Worm (Caenorhabditis elegans) whole organism, early embryonic: ENCODE data around the gene pho-8.

Source experiments
- B0310.2 ChIP-seq: sonication (generic microtip); optimal IDR thresholded peaks from 2 replicates; lab custom pipeline; 2016; ENCODE audit warnings: mild to moderate bottlenecking, missing genetic modification characterization, missing compliant biosample characterization
- ama-1 ChIP-seq: fragments of 150-350 bp; optimal IDR thresholded peaks from 2 replicates; lab custom pipeline; 2014
- flt-1 ChIP-seq: fragments of 200-800 bp; sonication (Bioruptor generic); IDR thresholded peaks from 2 replicates; pipeline ENCODE4 v1.3.6; 2022; ENCODE audit warnings: missing genetic modification characterization, missing compliant biosample characterization
- hmbx-1 ChIP-seq: sonication (generic microtip); optimal IDR thresholded peaks from 2 replicates; lab custom pipeline; 2016; ENCODE audit warnings: mild to moderate bottlenecking, missing genetic modification characterization, missing compliant biosample characterization
- pes-1 ChIP-seq: fragments of 200-800 bp; sonication (Bioruptor generic); IDR thresholded peaks from 2 replicates; pipeline ENCODE4 v1.3.6; 2022; ENCODE audit warnings: missing genetic modification reagents, missing genetic modification characterization, missing compliant biosample characterization
- scrt-1 ChIP-seq: fragments of 200-800 bp; sonication (Bioruptor generic); IDR thresholded peaks from 2 replicates; pipeline ENCODE4 v1.3.6; 2022; ENCODE audit warnings: missing genetic modification characterization, missing compliant biosample characterization
- sea-1 ChIP-seq: fragments of 200-800 bp; sonication (Bioruptor generic); conservative IDR thresholded peaks from 2 replicates; pipeline ENCODE4 v1.3.6; 2022; ENCODE audit warnings: missing genetic modification characterization, missing compliant biosample characterization
- tbx-11 ChIP-seq: fragments of 200-800 bp; sonication (Bioruptor generic); IDR thresholded peaks from 2 replicates; pipeline ENCODE4 v1.3.6; 2022; ENCODE audit warnings: missing genetic modification characterization, missing compliant biosample characterization
- tbx-37 ChIP-seq: fragments of 200-800 bp; sonication (Bioruptor generic); conservative IDR thresholded peaks from 2 replicates; pipeline ENCODE4 v1.3.6; 2022; ENCODE audit warnings: missing genetic modification reagents, missing genetic modification characterization, missing compliant biosample characterization
- tra-4 ChIP-seq: sonication (generic microtip); optimal IDR thresholded peaks from 2 replicates; lab custom pipeline; 2017; ENCODE audit warnings: missing genetic modification characterization, missing compliant biosample characterization

ce11 chrV:11856022-11856421 is 22.6 kb downstream of the pho-8 start:
- TF ChIP-seq tbx-11 (GFP tag; lab: Robert Waterston, UW) (no peak), ama-1 (lab: Kevin White, UChicago) (no peak), scrt-1 (GFP tag; lab: Robert Waterston, UW) (no peak), hmbx-1 (tag; lab: Kevin White, UChicago) (no peak), sea-1 (GFP tag; lab: Robert Waterston, UW) (no peak), tbx-37 (no peak), pes-1 (GFP tag; lab: Robert Waterston, UW) (no peak), tra-4 (tag; lab: Kevin White, UChicago) (no peak), flt-1 (no peak), B0310.2 (tag; lab: Kevin White, UChicago) (no peak)
